Fruit fly (Drosophila melanogaster): Measurements from ENCODE around the gene Or9a.

DNA sequence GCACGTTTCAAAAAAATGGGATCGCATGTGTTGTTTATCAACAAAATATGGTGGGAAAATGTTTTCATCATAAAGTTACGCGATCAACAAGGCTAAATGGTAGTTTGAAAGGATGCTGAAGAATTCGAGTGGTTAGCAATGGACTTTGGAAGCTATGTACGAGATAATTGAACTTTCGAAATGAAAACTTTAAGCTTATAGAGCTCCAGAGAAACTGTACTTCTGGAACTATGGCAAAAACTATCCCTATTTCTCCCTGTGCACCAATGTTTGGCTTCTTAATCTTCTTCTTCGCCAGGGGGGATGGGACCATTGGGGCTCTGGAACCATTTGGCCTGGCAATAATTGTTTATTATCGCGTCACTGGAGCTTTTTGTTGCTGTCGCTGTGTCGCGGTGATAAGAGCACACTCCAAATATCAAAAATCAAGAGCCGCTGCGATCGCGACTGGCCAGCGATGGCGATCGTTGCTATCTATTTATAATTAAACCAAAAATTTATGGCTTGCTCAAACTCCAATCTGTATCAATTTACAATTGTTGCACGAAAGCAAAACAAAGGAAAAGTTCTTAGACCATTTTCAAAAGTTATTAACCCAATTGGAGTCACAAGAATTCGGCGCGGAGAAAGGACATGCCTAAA is 28.6 kb upstream of the Or9a start:
- TF ChIP-seq CG8478 (optimal IDR thresholded peaks at IDR 0.05) = no peak
- no peak for TF ChIP-seq CTCF (optimal IDR thresholded peaks at IDR 0.05)

Data from S2 (cell line).